Worm (Caenorhabditis elegans) whole organism, L4/young adult: ENCODE measurements around the gene oac-10.

ENCODE experiments used
- dao-5 ChIP-seq: sonication (generic microtip); optimal IDR thresholded peaks from 2 replicates; lab custom pipeline; 2016; ENCODE audit warnings: missing genotype, missing genetic modification characterization, moderate library complexity, missing compliant biosample characterization
- him-1 ChIP-seq: sonication (generic microtip); optimal IDR thresholded peaks from 2 replicates; lab custom pipeline; 2016; ENCODE audit warnings: missing genotype, missing genetic modification reagents, missing genetic modification characterization, missing compliant biosample characterization

DNA sequence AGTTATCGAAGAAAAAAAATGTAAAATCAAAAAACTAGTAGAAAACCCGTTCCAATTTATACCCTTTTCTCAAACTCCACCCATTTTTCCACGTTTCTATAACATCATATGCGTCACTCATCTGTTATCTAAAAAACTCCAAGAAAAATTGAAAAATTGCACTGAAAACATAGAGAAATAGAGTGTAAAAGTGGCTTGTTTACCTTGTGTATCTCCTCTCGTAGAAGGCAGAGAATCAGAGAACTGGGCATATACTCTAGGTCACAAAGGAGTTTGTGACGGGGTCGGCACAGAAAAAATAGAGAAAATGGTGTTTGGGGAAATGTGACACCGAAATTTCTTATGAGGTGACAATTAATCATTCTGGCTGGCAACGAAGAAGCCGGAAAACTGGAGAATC is 41.6 kb downstream of the oac-10 start:
- TF ChIP-seq dao-5 (tag; lab: Kevin White, UChicago) (no peak), him-1 (no peak)
